Fruit fly (Drosophila melanogaster): ENCODE measurements around the gene CheA87a.

DNA sequence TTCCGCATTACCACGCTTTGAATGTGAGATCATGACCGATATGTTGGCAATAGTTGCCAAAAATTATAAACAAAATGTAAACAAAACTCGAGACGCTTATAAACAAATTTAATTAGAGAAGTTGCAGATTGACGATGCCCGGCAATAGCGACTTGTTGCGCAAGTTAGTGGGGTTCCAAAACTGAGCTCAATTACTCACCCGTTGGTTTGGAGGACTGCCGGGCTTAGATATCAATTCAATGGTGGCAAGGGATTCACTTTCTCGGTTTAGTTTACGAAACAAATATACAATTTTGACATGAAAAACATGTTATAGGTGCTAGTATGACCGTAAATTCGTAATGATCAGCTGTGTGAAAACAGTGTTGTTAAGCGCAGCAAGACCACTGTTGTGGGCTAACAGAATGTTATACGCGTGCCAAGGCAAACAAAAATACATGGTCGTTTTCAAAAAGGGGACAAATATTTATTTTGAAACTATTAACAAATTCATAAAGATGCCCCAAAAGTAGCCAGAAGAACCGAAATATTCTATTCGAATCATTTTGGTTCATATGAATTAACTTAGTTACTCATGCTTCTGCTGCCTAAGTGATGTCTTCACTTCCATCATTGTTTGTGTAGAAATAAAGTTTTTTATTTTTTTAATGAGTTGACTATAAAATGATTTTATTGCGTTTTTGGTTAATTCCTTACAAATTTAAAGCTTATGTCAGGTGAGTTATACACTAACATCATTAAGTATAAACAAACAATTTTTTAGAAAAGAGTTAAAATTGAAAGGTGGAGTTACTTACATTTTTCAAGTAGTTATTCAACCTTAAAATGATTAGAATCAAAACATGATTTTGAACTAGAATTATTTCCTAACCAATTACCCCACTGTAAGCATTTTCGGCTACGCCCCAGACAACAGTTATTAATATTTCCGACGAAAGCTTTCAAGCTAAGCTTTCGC, 2.6 kb upstream of the CheA87a start, which contains the start of gene Elp6:
- TF ChIP-seq tin (GFP tag; optimal IDR thresholded peaks at IDR 0.05) (peak; percentile 45), repo (GFP tag; optimal IDR thresholded peaks at IDR 0.05) (peak; percentile 23), gfzf (GFP tag; optimal IDR thresholded peaks at IDR 0.05) (peak; percentile 34), Hr39 (optimal IDR thresholded peaks at IDR 0.05) (no peak), Hmx (GFP tag; optimal IDR thresholded peaks at IDR 0.05) (peak; percentile 28), CG2712 (tag; optimal IDR thresholded peaks at IDR 0.05) (peak; percentile 47), kay (GFP tag; optimal IDR thresholded peaks at IDR 0.05) (peak; percentile 29)

Measured in whole organism, embryonic.